Worm (Caenorhabditis elegans) whole organism, young adult: ENCODE results near the gene F54D10.5.

ENCODE experiments used
- D2030.7 ChIP-seq: fragments of 200-800 bp; sonication (Bioruptor generic); IDR thresholded peaks from 2 replicates; pipeline ENCODE4 v1.3.6; 2022; ENCODE audit warnings: missing genetic modification reagents, missing genetic modification characterization, missing compliant biosample characterization
- atf-7 ChIP-seq: sonication (generic microtip); optimal IDR thresholded peaks from 2 replicates; lab custom pipeline; 2017; ENCODE audit warnings: mild to moderate bottlenecking, missing genetic modification characterization, missing compliant biosample characterization
- madf-6 ChIP-seq: fragments of 200-800 bp; sonication (Bioruptor generic); IDR thresholded peaks from 2 replicates; pipeline ENCODE4 v1.3.6; 2022; ENCODE audit warnings: missing genetic modification reagents, missing genetic modification characterization, missing compliant biosample characterization
- ztf-18 ChIP-seq: sonication (generic microtip); optimal IDR thresholded peaks from 2 replicates; lab custom pipeline; 2016; ENCODE audit warnings: missing genotype, mild to moderate bottlenecking, missing genetic modification characterization, missing compliant biosample characterization

DNA sequence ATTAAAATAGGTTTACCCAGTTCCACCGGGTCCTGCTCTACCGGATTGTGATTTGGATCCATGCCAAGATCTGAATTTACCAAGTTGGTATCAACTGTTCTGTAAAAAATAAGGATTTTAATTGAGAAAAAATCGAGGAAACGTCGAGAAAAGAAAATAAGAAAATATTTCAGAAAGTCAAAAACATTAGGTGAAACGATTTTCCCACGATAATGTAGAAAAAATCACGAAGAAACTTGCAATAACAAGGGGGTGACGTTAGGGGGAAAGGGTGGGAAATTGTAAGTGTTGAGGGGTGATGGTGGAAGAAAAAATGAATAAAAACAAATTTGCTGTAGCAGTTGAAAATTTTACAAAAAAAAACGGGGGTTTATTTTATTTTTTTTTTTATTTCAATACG is 34.8 kb downstream of the F54D10.5 start, which contains the start of gene T24E12.10:
- TF ChIP-seq atf-7 (tag; lab: Kevin White, UChicago) (no peak), ztf-18 (no peak), D2030.7 (no peak), madf-6 (no peak)
